Fruit fly (Drosophila melanogaster) whole organism, pupa: ENCODE data around the gene GILT1.

ENCODE experiments used
- CG12605 ChIP-seq: fragments of 200-800 bp; sonication (Bioruptor generic); IDR thresholded peaks from 2 replicates; pipeline ENCODE4 v1.3.6; 2022; ENCODE audit warnings: missing biosample characterization, missing genetic modification characterization
- EcR ChIP-seq: fragments of 200-800 bp; sonication (Bioruptor generic); optimal IDR thresholded peaks from 3 replicates; lab custom pipeline; 2019; ENCODE audit warnings: missing biosample characterization, missing genetic modification characterization, mild to moderate bottlenecking, moderate library complexity, missing genetic modification reagents
- Ets98B ChIP-seq: fragments of 200-800 bp; sonication (Bioruptor generic); IDR thresholded peaks from 2 replicates; pipeline ENCODE4 v1.3.6; 2022; ENCODE audit warnings: missing biosample characterization, missing genetic modification characterization
- Pif1A ChIP-seq: fragments of 200-800 bp; sonication (Bioruptor generic); optimal IDR thresholded peaks from 3 replicates; lab custom pipeline; 2016; ENCODE audit warnings: missing biosample characterization, missing genetic modification characterization
- Pif1B ChIP-seq: fragments of 200-800 bp; sonication (Bioruptor generic); optimal IDR thresholded peaks from 3 replicates; lab custom pipeline; 2016; ENCODE audit warnings: missing biosample characterization, missing genetic modification characterization
- gl ChIP-seq: fragments of 200-800 bp; sonication (Bioruptor generic); optimal IDR thresholded peaks from 2 replicates; lab custom pipeline; 2018; ENCODE audit warnings: missing biosample characterization, mild to moderate bottlenecking, missing genetic modification characterization

- no peak for TF ChIP-seq Ets98B
- TF ChIP-seq Pif1A (GFP tag; lab: Kevin White, UChicago) = no peak
- TF ChIP-seq EcR = no peak
- no peak for TF ChIP-seq gl (tag; lab: Kevin White, UChicago)
- TF ChIP-seq CG12605 = no peak
- TF ChIP-seq Pif1B (GFP tag; lab: Kevin White, UChicago) = no peak
These were observed 1.4 kb upstream of the GILT1 start, which contains the start of gene Dpm3 for dm6 chr3R:13403032-13403459.
